Worm (Caenorhabditis elegans) whole organism, mixed stage, embryonic: ENCODE data around the gene C55A6.10.
"Not testable (repeated sequence)": the region's sequence is repeated elsewhere in the genome, so short reads cannot be mapped to it uniquely, and the experiment has no call there.

Source experiments
- blmp-1 ChIP-seq: fragments of 150-350 bp; optimal IDR thresholded peaks from 2 replicates; lab custom pipeline; 2014; ENCODE audit warnings: missing biosample characterization, missing genetic modification characterization
- lsy-2 ChIP-seq: fragments of 150-350 bp; optimal IDR thresholded peaks from 2 replicates; lab custom pipeline; 2014; ENCODE audit warnings: missing biosample characterization, missing genetic modification characterization
- mep-1 ChIP-seq: fragments of 150-350 bp; optimal IDR thresholded peaks from 2 replicates; lab custom pipeline; 2017; ENCODE audit warnings: missing biosample characterization, missing genetic modification reagents, missing genetic modification characterization, inconsistent platforms
- nhr-76 ChIP-seq: sonication (generic microtip); optimal IDR thresholded peaks from 2 replicates; lab custom pipeline; 2017; ENCODE audit warnings: missing biosample characterization, missing genetic modification characterization

- TF ChIP-seq blmp-1 (tag; lab: Kevin White, UChicago); nhr-76: not testable (repeated sequence)
- TF ChIP-seq lsy-2 (tag; lab: Kevin White, UChicago) (peak; percentile 31), mep-1 (tag; lab: Kevin White, UChicago) (peak; percentile 36)
Measured at ce11 chrV:11504853-11505397, at the start of gene C55A6.10, which contains the start of gene C55A6.1.
